Worm (Caenorhabditis elegans) whole organism, L4 larva: ENCODE results near the gene dnpp-1.
A peak's percentile ranks its signal among the peaks of the same experiment; 100 is the strongest.

ENCODE experiments used
- ceh-62 ChIP-seq: sonication (generic microtip); optimal IDR thresholded peaks from 2 replicates; lab custom pipeline; 2017; ENCODE audit warnings: missing biosample characterization, missing genetic modification characterization
- dve-1 ChIP-seq: sonication (generic microtip); optimal IDR thresholded peaks from 2 replicates; lab custom pipeline; 2017; ENCODE audit warnings: antibody characterized with exemption, mild to moderate bottlenecking, missing genetic modification characterization, missing compliant biosample characterization; ENCODE audit not compliant: insufficient read depth
- unc-62 ChIP-seq, 3 experiments: fragments of 150-350 bp in 1 of 3; sonication (generic microtip); optimal IDR thresholded peaks in 2 of 3; peaks in 1 of 3; 1 replicate in 1 of 3; 2 replicates in 2 of 3; lab custom pipeline; 2014 to 2017; ENCODE audit warnings: missing biosample characterization in 3 of 3, missing genetic modification characterization in 3 of 3, missing genetic modification reagents in 3 of 3, missing genotype in 1 of 3

DNA sequence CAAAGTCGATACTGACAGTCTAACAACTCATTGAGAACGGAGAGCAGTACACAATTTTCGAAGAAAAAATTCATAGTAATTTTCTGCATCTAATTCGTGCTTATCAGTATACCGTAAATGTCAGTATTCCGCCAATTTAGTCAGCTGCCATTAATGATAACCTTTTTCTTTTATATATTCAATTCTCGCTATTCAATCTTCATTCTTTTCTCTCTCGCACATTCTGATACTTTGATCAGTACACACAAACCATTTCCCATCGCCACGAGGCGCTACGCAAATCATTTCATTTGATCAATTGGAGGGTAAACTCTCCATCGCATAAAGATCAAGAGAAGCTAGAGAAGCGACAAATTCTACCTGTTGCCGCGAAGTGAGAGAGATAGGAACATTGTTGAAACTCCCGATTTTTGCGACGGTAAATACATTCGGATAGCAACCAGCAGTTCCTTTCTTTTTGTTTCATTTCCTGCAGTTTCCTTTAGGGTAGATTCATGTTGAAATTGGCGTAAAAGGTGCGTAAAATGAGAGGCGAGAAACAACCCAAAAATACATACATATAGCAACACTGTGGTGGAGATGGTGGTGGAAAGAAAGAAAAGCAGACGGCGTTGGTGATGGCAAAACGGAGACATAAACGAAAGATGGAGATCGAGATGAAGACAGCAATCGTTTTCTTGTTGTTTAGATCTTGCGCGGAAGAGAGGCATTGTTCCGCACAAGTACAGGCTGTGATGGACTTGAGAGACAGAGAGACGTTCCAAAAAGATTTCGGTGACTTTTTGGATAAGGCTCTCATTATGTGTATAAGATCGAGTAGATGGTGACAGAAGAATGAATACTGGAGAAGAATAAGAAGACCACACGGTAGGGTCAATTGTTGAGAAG is 25.2 kb downstream of the dnpp-1 start:
- TF ChIP-seq dve-1, result peak; percentile 95
- peak; percentile 49 to 82 for TF ChIP-seq unc-62 (GFP tag; optimal IDR thresholded peaks at IDR 0.05 in 1 of 2; lab: Kevin White, UChicago)
- TF ChIP-seq unc-62 (tag; optimal IDR thresholded peaks at IDR 0.05; lab: Kevin White, UChicago), result no peak
- TF ChIP-seq ceh-62, result no peak
